Fruit fly (Drosophila melanogaster) whole organism, wandering third instar larva: ENCODE results near the gene PolrMT.

Experiments
- Abd-B ChIP-seq: fragments of >200 bp; optimal IDR thresholded peaks from 2 replicates; lab custom pipeline; 2017; ENCODE audit warnings: missing biosample characterization, missing genetic modification characterization
- GATAd ChIP-seq: sonication (Bioruptor generic); optimal IDR thresholded peaks from 2 replicates; lab custom pipeline; 2016; ENCODE audit warnings: missing biosample characterization, missing genetic modification characterization
- HLH106 ChIP-seq: fragments of 200-800 bp; optimal IDR thresholded peaks from 3 replicates; lab custom pipeline; 2019; ENCODE audit warnings: missing biosample characterization, mild to moderate bottlenecking, missing genetic modification characterization, moderate library complexity
- Hr78 ChIP-seq: fragments of >200 bp; optimal IDR thresholded peaks from 2 replicates; lab custom pipeline; 2017; ENCODE audit warnings: missing biosample characterization, missing genetic modification characterization
- Jra ChIP-seq: sonication (Bioruptor generic); optimal IDR thresholded peaks from 2 replicates; lab custom pipeline; 2016; ENCODE audit warnings: missing biosample characterization, missing genetic modification characterization
- N ChIP-seq: fragments of >200 bp; optimal IDR thresholded peaks from 2 replicates; lab custom pipeline; 2018; ENCODE audit warnings: missing biosample characterization, missing external identifiers, missing genetic modification characterization
- brk ChIP-seq: fragments of 200-800 bp; sonication (Bioruptor generic); optimal IDR thresholded peaks from 2 replicates; lab custom pipeline; 2016; ENCODE audit warnings: missing biosample characterization, mild to moderate bottlenecking, missing genetic modification characterization
- dl ChIP-seq, 2 experiments: fragments of 175-275, 200-275 bp in 1 of 2; fragments of 200-275 bp in 1 of 2; sonication (Bioruptor generic); optimal IDR thresholded peaks; lab custom pipeline; 2018; ENCODE audit warnings: mild to moderate bottlenecking in 2 of 2, missing biosample characterization in 2 of 2, missing genetic modification characterization in 2 of 2, moderate library complexity in 2 of 2; ENCODE audit not compliant: partially characterized antibody in 2 of 2, insufficient read depth in 1 of 2
- dmrt93B ChIP-seq: fragments of 200-800 bp; sonication (Bioruptor generic); optimal IDR thresholded peaks from 2 replicates; lab custom pipeline; 2018; ENCODE audit warnings: missing biosample characterization, mild to moderate bottlenecking, missing genetic modification characterization
- foxo ChIP-seq, 2 experiments: fragments of 200-800 bp; sonication (Bioruptor generic); optimal IDR thresholded peaks; 2 replicates in 1 of 2; 3 replicates in 1 of 2; lab custom pipeline; 2016 to 2017; ENCODE audit warnings: missing biosample characterization in 2 of 2, missing genetic modification characterization in 2 of 2

Gene PolrMT

dm6 chr2L:1057513-1057912, 50.7 kb downstream of the PolrMT start:
- TF ChIP-seq N (GFP tag; lab: Kevin White, UChicago), result no peak
- no peak for TF ChIP-seq GATAd (GFP tag; lab: Kevin White, UChicago)
- no peak for TF ChIP-seq dl (GFP tag; optimal IDR thresholded peaks at IDR 0.05; lab: Kevin White, UChicago; ENCODE audit: insufficient read depth in 1 of 2, partially characterized antibody in 2 of 2)
- TF ChIP-seq HLH106, result no peak
- no peak for TF ChIP-seq dmrt93B
- no peak for TF ChIP-seq brk (GFP tag; lab: Kevin White, UChicago)
- no peak for TF ChIP-seq foxo (GFP tag; optimal IDR thresholded peaks at IDR 0.05; lab: Kevin White, UChicago)
- TF ChIP-seq Jra, result no peak
- TF ChIP-seq Hr78, result no peak

dm6 chr2L:1056631-1057030, 51.5 kb downstream of the PolrMT start:
- TF ChIP-seq Abd-B, result no peak
- TF ChIP-seq, all 38 proteins: peak for 0
